Worm (Caenorhabditis elegans): Measurements from ENCODE around the gene F54F2.9.

DNA sequence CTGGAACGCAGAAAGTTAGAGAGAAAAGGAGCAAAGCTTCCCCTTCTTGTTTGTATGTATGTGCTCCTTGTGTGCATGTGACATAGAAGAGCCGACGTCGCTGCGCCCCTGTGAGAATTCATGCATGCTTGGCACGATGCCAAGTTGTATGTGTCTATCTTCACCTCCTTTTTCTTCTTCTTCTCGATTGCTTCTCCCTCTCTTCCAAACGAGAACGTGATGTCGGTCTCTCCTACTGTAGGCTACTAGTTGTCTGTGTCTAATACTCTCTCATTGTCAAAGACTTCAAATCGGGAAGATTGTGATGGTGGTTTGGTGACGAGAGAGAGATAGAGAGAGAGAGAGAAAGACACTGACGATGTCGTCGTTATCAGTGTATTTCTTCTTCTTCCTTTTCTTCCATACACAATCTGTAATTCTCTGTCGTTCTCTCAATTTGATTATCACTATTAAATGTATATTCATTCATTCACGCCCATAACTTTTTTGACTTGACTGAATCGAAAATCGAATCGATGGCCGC lies 29.8 kb downstream of the F54F2.9 start:
- TF ChIP-seq lin-11 (tag; optimal IDR thresholded peaks at IDR 0.05): peak; percentile 79
- no peak for TF ChIP-seq elt-3 (tag; optimal IDR thresholded peaks at IDR 0.05)
- TF ChIP-seq ztf-11 (tag; optimal IDR thresholded peaks at IDR 0.05): no peak
- TF ChIP-seq unc-62 (GFP tag; optimal IDR thresholded peaks at IDR 0.05): peak; percentile 59
